Worm (Caenorhabditis elegans): Measurements from ENCODE around the gene Y73B6BL.44.

Gene Y73B6BL.44

DNA sequence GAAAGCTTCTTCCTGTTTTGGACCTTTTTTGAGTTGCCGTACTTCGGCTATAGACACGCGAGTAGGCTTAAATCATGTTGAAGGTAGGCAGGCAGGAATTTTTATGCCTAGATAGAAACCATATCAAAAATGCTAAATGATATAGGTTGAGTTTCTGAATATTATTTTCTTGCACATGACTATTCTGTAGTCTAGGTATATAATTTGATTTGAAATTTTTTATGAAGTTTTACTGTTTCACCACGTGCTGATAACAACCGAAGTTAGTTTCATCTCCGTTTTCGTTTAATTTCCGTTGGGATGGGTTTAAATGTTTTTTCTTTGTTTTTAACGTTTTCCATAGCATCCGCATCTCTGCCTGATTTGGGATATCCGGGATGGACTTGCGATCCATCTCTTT is 6.4 kb upstream of the Y73B6BL.44 start, which contains the start of gene Y73B6BL.37:
Gene Y73B6BL.37, plus strand, starts transcription at position 301 of the 400 bp plus-strand sequence.
- TF ChIP-seq nhr-12 (tag; optimal IDR thresholded peaks at IDR 0.05): no peak
- no peak for TF ChIP-seq skn-1 (tag; optimal IDR thresholded peaks at IDR 0.05)
- no peak for TF ChIP-seq nhr-23 (tag; optimal IDR thresholded peaks at IDR 0.05)
- TF ChIP-seq egl-27 (tag; optimal IDR thresholded peaks at IDR 0.05): no peak
- no peak for TF ChIP-seq ceh-16 (tag; optimal IDR thresholded peaks at IDR 0.05)
- TF ChIP-seq mab-5 (tag; optimal IDR thresholded peaks at IDR 0.05): no peak
- TF ChIP-seq sem-4 (tag; optimal IDR thresholded peaks at IDR 0.05): no peak
- no peak for TF ChIP-seq nhr-10 (tag; optimal IDR thresholded peaks at IDR 0.05)
- no peak for TF ChIP-seq mdl-1 (tag; optimal IDR thresholded peaks at IDR 0.05)
- TF ChIP-seq ztf-1 (GFP tag; conservative IDR thresholded peaks at IDR 0.05): no peak
- TF ChIP-seq ztf-11 (tag; optimal IDR thresholded peaks at IDR 0.05): no peak

DNA sequence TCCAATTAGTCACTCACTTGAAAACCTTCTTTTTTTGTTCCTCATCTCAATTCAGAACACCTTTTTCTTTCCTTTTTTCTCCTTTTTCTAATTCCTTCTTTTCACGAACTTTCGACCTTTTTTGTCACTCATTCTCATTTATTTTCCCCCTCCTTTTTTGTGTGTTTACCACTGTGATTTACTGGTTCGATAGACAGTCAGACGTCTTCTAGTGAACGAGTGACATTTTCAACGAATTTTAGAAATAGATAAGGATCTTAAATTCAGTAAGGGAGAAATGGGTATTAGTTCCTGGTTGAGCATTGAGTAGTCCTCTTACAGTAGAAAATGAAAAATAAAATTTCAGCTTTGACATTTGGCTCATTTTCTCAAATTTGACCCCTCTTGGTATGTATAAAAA is 1.5 kb upstream of the Y73B6BL.44 start:
- TF ChIP-seq fos-1 (tag; optimal IDR thresholded peaks at IDR 0.05) (no peak), sem-4 (tag; optimal IDR thresholded peaks at IDR 0.05) (no peak), mab-5 (tag; optimal IDR thresholded peaks at IDR 0.05) (no peak), nhr-25 (tag; optimal IDR thresholded peaks at IDR 0.05) (peak; percentile 62), ceh-16 (tag; optimal IDR thresholded peaks at IDR 0.05) (peak; percentile 76), unc-39 (tag; optimal IDR thresholded peaks at IDR 0.05) (no peak), ceh-82 (tag; optimal IDR thresholded peaks at IDR 0.05) (no peak), blmp-1 (tag; optimal IDR thresholded peaks at IDR 0.05; ENCODE audit: insufficient read depth) (no peak), R02D3.7 (tag; optimal IDR thresholded peaks at IDR 0.05) (no peak), aly-2 (tag; optimal IDR thresholded peaks at IDR 0.05) (no peak), nhr-129 (tag; optimal IDR thresholded peaks at IDR 0.05) (no peak), ztf-4 (tag; optimal IDR thresholded peaks at IDR 0.05) (no peak), sma-9 (GFP tag; optimal IDR thresholded peaks at IDR 0.05) (no peak), sma-9 (tag; optimal IDR thresholded peaks at IDR 0.05) (no peak)

DNA sequence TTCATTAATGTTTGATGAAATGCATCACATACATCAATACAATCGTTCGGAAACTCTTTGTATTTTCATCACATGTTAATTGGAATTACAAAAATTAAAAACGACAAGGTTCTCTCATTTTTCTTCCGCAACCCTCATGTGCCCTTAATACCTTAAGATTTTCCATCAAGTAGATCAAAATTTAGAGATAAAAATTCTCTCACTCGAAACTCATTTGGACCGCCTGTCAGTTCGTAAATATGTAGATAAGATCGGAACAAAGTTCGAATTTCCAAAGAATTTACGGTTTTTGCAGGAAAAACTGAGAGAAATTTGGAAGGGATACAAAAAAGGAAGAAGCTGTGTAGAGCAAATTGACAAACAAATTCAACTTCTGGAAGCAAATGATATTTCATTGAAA is 2.7 kb downstream of the Y73B6BL.44 start:
- TF ChIP-seq aly-2 (tag; optimal IDR thresholded peaks at IDR 0.05): no peak
- peak; percentile 63 for TF ChIP-seq ceh-16 (tag; optimal IDR thresholded peaks at IDR 0.05)

DNA sequence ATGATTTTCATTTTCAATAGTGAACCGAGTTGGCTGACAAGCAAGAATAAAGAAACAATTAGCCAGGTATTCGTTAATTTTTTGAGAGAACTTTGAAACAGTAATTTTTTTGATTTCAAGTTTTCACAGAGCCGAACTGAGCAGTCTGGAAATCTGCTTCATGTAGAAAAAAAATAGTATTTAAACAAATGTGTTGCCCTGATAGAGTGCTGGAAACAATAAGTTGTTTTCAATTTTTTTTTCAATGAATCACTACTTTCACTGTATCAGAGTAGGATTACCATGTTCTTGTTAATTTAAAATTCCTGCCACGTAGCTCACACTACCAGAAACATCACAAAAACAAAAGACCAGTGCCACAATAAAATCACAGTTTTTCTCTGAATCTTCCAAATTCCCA is 7.0 kb downstream of the Y73B6BL.44 start:
- TF ChIP-seq C34F6.9 (tag; optimal IDR thresholded peaks at IDR 0.05) (no peak), dmd-4 (tag; optimal IDR thresholded peaks at IDR 0.05) (no peak), ztf-11 (tag; optimal IDR thresholded peaks at IDR 0.05) (no peak), nhr-12 (tag; optimal IDR thresholded peaks at IDR 0.05) (no peak), nhr-11 (tag; optimal IDR thresholded peaks at IDR 0.05) (no peak), unc-62 (GFP tag; optimal IDR thresholded peaks at IDR 0.05) (no peak), nhr-21 (tag; optimal IDR thresholded peaks at IDR 0.05) (no peak), lsy-2 (tag; optimal IDR thresholded peaks at IDR 0.05) (no peak), elt-3 (tag; optimal IDR thresholded peaks at IDR 0.05) (no peak), nhr-129 (tag; optimal IDR thresholded peaks at IDR 0.05) (no peak), nhr-25 (tag; optimal IDR thresholded peaks at IDR 0.05) (no peak), zag-1 (tag; optimal IDR thresholded peaks at IDR 0.05) (no peak), ama-1 (optimal IDR thresholded peaks at IDR 0.05) (no peak), unc-55 (GFP tag; optimal IDR thresholded peaks at IDR 0.05) (no peak), sma-9 (GFP tag; optimal IDR thresholded peaks at IDR 0.05) (no peak), sma-9 (tag; optimal IDR thresholded peaks at IDR 0.05) (no peak), ztf-1 (GFP tag; conservative IDR thresholded peaks at IDR 0.05) (no peak), lin-13 (GFP tag; optimal IDR thresholded peaks at IDR 0.05) (no peak)

DNA sequence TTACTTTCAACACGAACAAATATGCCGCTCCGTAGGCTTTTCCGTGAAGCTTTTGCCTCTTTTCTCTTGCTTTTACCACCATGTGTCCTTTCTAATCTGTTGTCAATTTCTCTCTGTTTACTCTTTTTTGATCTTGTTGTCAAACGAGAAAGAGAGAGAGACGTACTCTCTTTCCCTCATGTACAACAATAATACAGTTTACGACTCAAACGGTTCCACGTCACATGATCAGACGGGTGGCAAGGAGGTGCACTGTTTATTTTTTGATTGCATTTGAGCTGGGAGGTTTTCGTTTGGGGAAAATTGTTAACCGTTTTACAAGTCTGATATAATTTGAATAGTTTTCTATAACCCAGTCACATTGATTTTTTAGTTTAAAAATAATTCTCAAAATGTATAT is 7.4 kb downstream of the Y73B6BL.44 start:
- TF ChIP-seq nhr-129 (tag; optimal IDR thresholded peaks at IDR 0.05) (peak; percentile 76), unc-39 (tag; optimal IDR thresholded peaks at IDR 0.05) (no peak), skn-1 (tag; optimal IDR thresholded peaks at IDR 0.05) (no peak), crh-2 (tag; optimal IDR thresholded peaks at IDR 0.05) (peak; percentile 49), unc-55 (GFP tag; optimal IDR thresholded peaks at IDR 0.05) (no peak), alr-1 (tag; optimal IDR thresholded peaks at IDR 0.05) (no peak), nhr-6 (tag; optimal IDR thresholded peaks at IDR 0.05) (no peak), egl-27 (tag; optimal IDR thresholded peaks at IDR 0.05) (no peak), snpc-4 (tag; optimal IDR thresholded peaks at IDR 0.05) (no peak), lin-39 (tag; optimal IDR thresholded peaks at IDR 0.05) (no peak), sma-9 (GFP tag; optimal IDR thresholded peaks at IDR 0.05) (peak; percentile 55), sma-9 (tag; optimal IDR thresholded peaks at IDR 0.05) (no peak), gmeb-1 (tag; optimal IDR thresholded peaks at IDR 0.05) (peak; percentile 35), lin-13 (GFP tag; optimal IDR thresholded peaks at IDR 0.05) (no peak), nhr-21 (tag; optimal IDR thresholded peaks at IDR 0.05) (no peak), mdl-1 (tag; optimal IDR thresholded peaks at IDR 0.05) (no peak), F13H6.1 (tag; optimal IDR thresholded peaks at IDR 0.05) (peak; percentile 81), fos-1 (tag; optimal IDR thresholded peaks at IDR 0.05) (peak; percentile 20), elt-3 (tag; optimal IDR thresholded peaks at IDR 0.05) (no peak), nhr-23 (tag; optimal IDR thresholded peaks at IDR 0.05) (no peak), R02D3.7 (tag; optimal IDR thresholded peaks at IDR 0.05) (no peak), nhr-237 (tag; optimal IDR thresholded peaks at IDR 0.05) (no peak), sma-3 (GFP tag; optimal IDR thresholded peaks at IDR 0.05) (peak; percentile 12), ztf-11 (tag; optimal IDR thresholded peaks at IDR 0.05) (no peak)
